Worm (Caenorhabditis elegans) whole organism, L1 larva: ENCODE data around the gene EGAP1.1.

Experiments
- aha-1 ChIP-seq: fragments of 150-350 bp; optimal IDR thresholded peaks from 2 replicates; lab custom pipeline; 2014; ENCODE audit warnings: missing biosample characterization, missing genetic modification characterization
- alr-1 ChIP-seq: fragments of 200-800 bp; sonication (Bioruptor generic); optimal IDR thresholded peaks from 2 replicates; lab custom pipeline; 2018; ENCODE audit warnings: borderline replicate concordance, mild to moderate bottlenecking, missing genetic modification characterization, missing compliant biosample characterization
- blmp-1 ChIP-seq: fragments of 150-350 bp; optimal IDR thresholded peaks from 2 replicates; lab custom pipeline; 2014; ENCODE audit warnings: missing biosample characterization, missing genetic modification characterization
- ceh-82 ChIP-seq, 3 experiments: fragments of 150-350 bp in 1 of 3; sonication (generic microtip) in 2 of 3; optimal IDR thresholded peaks; 2 replicates each; lab custom pipeline; 2014 to 2017; ENCODE audit warnings: missing biosample characterization in 3 of 3, missing genetic modification characterization in 3 of 3
- elt-3 ChIP-seq, 6 experiments: fragments of 150-350 bp in 1 of 6; sonication (generic microtip); optimal IDR thresholded peaks; 2 replicates each; lab custom pipeline; 2017 to 2018; ENCODE audit warnings: missing biosample characterization in 6 of 6, missing genetic modification characterization in 6 of 6, inconsistent platforms in 1 of 6
- lin-13 ChIP-seq: fragments of 150-350 bp; optimal IDR thresholded peaks from 2 replicates; lab custom pipeline; 2014; ENCODE audit warnings: missing biosample characterization, missing genetic modification reagents, missing genetic modification characterization
- lin-15B ChIP-seq: fragments of 150-350 bp; sonication (generic microtip); optimal IDR thresholded peaks from 3 replicates; lab custom pipeline; 2014; ENCODE audit warnings: missing biosample characterization, missing genetic modification characterization
- nhr-11 ChIP-seq: fragments of 150-350 bp; optimal IDR thresholded peaks from 2 replicates; lab custom pipeline; 2014; ENCODE audit warnings: missing biosample characterization, missing genetic modification characterization
- nhr-12 ChIP-seq: sonication (generic microtip); optimal IDR thresholded peaks from 2 replicates; lab custom pipeline; 2017; ENCODE audit warnings: missing biosample characterization, missing genetic modification characterization
- nhr-77 ChIP-seq: fragments of 150-350 bp; optimal IDR thresholded peaks from 2 replicates; lab custom pipeline; 2014; ENCODE audit warnings: missing biosample characterization, missing genetic modification characterization
- pag-3 ChIP-seq: sonication (generic microtip); optimal IDR thresholded peaks from 2 replicates; lab custom pipeline; 2017; ENCODE audit warnings: missing genetic modification characterization, mild to moderate bottlenecking, missing compliant biosample characterization, antibody characterized with exemption, borderline replicate concordance; ENCODE audit not compliant: insufficient read depth
- pqm-1 ChIP-seq: sonication (generic microtip); optimal IDR thresholded peaks from 3 replicates; lab custom pipeline; 2017; ENCODE audit warnings: missing biosample characterization, missing genetic modification characterization
- sox-4 ChIP-seq: sonication (generic microtip); optimal IDR thresholded peaks from 2 replicates; lab custom pipeline; 2016; ENCODE audit warnings: missing genetic modification characterization, missing compliant biosample characterization
- tbx-2 ChIP-seq: sonication (generic microtip); optimal IDR thresholded peaks from 2 replicates; lab custom pipeline; 2016; ENCODE audit warnings: missing genetic modification characterization, missing compliant biosample characterization

DNA sequence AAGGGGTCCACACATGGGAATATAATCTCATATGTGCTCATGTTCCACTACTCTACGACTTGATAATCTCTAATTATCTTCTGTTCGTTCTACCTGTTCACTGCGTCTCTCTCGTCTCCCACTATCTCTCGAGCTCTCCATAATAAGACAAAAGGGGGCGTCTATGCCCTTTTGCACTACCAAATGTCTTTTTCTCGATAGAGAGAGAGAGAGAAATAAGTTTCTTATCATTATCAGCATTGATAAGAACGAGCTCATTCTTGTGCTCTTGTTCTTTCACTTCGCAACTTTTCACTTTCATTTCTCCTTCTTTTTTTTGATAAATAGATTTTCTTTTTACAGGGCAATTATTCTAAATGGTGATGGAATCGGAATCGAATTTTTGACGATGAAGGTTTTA lies 21.1 kb downstream of the EGAP1.1 start:
- TF ChIP-seq elt-3 (tag; optimal IDR thresholded peaks at IDR 0.05; lab: Kevin White, UChicago) (no peak), tbx-2 (no peak), ceh-82 (tag; optimal IDR thresholded peaks at IDR 0.05; lab: Kevin White, UChicago) (no peak), nhr-77 (no peak), pag-3 (tag; lab: Kevin White, UChicago) (no peak), nhr-11 (no peak), blmp-1 (tag; lab: Kevin White, UChicago) (no peak), pqm-1 (tag; lab: Kevin White, UChicago) (no peak), alr-1 (tag; lab: Kevin White, UChicago) (no peak), lin-15B (tag; lab: Kevin White, UChicago) (no peak), sox-4 (no peak), aha-1 (no peak), lin-13 (GFP tag; lab: Kevin White, UChicago) (no peak), nhr-12 (tag; lab: Kevin White, UChicago) (no peak)
